Fruit fly (Drosophila melanogaster): ENCODE results near the gene dally.

- TF ChIP-seq Myc (optimal IDR thresholded peaks at IDR 0.05): no peak
- no peak for TF ChIP-seq insv (optimal IDR thresholded peaks at IDR 0.05)
These were observed 39.6 kb upstream of the dally start for dm6 chr3L:8787701-8788100.

All from Kc167 (cell line).